Worm (Caenorhabditis elegans): Measurements from ENCODE around the gene C05D11.1.

ce11 chrIII:6395706-6396232 is 40.6 kb upstream of the C05D11.1 start, which contains the start of gene oatr-1:
- TF ChIP-seq unc-86 (tag; optimal IDR thresholded peaks at IDR 0.05) = no peak
- TF ChIP-seq fkh-10 (GFP tag; optimal IDR thresholded peaks at IDR 0.05) = no peak
- TF ChIP-seq ahr-1 (tag; optimal IDR thresholded peaks at IDR 0.05) = no peak
- TF ChIP-seq pqm-1 (tag; optimal IDR thresholded peaks at IDR 0.05) = no peak
- no peak for TF ChIP-seq elt-2 (tag; optimal IDR thresholded peaks at IDR 0.05)
- TF ChIP-seq C08G9.2 (tag; optimal IDR thresholded peaks at IDR 0.05) = no peak
